Worm (Caenorhabditis elegans) whole organism, L3 larva: ENCODE data around the gene T23G7.3.

Experiments
- ZK546.5 ChIP-seq: sonication (generic microtip); optimal IDR thresholded peaks from 2 replicates; lab custom pipeline; 2017; ENCODE audit warnings: missing biosample characterization, missing genetic modification characterization
- elt-1 ChIP-seq: fragments of 150-350 bp; optimal IDR thresholded peaks from 2 replicates; lab custom pipeline; 2014; ENCODE audit warnings: missing biosample characterization, missing genetic modification characterization
- elt-2 ChIP-seq: sonication (generic microtip); optimal IDR thresholded peaks from 2 replicates; lab custom pipeline; 2016; ENCODE audit warnings: missing genetic modification reagents, mild to moderate bottlenecking, missing genetic modification characterization, missing compliant biosample characterization
- fkh-10 ChIP-seq: sonication (generic microtip); optimal IDR thresholded peaks from 2 replicates; lab custom pipeline; 2017; ENCODE audit warnings: missing biosample characterization, missing genetic modification reagents, missing genetic modification characterization
- jun-1 ChIP-seq: fragments of 150-350 bp; optimal IDR thresholded peaks from 2 replicates; lab custom pipeline; 2014; ENCODE audit warnings: missing biosample characterization, missing genetic modification reagents, missing genetic modification characterization
- lin-15B ChIP-seq: fragments of 150-350 bp; optimal IDR thresholded peaks from 2 replicates; lab custom pipeline; 2014; ENCODE audit warnings: missing biosample characterization, missing genetic modification characterization
- lin-39 ChIP-seq: fragments of 150-350 bp; optimal IDR thresholded peaks from 2 replicates; lab custom pipeline; 2018; ENCODE audit warnings: missing biosample characterization, missing genetic modification reagents, missing genetic modification characterization
- nhr-11 ChIP-seq: fragments of 150-350 bp; optimal IDR thresholded peaks from 2 replicates; lab custom pipeline; 2014; ENCODE audit warnings: missing biosample characterization, missing genetic modification characterization
- nhr-28 ChIP-seq: fragments of 150-350 bp; optimal IDR thresholded peaks from 2 replicates; lab custom pipeline; 2014; ENCODE audit warnings: missing biosample characterization, missing genetic modification characterization
- snpc-4 ChIP-seq: fragments of 150-350 bp; optimal IDR thresholded peaks from 2 replicates; lab custom pipeline; 2014; ENCODE audit warnings: missing biosample characterization, missing genetic modification characterization
- zag-1 ChIP-seq: fragments of 150-350 bp; optimal IDR thresholded peaks from 2 replicates; lab custom pipeline; 2014; ENCODE audit warnings: missing biosample characterization, missing genetic modification characterization
- ztf-11 ChIP-seq: fragments of 150-350 bp; optimal IDR thresholded peaks from 2 replicates; lab custom pipeline; 2014; ENCODE audit warnings: missing biosample characterization, missing genetic modification characterization

- TF ChIP-seq jun-1 (tag; lab: Kevin White, UChicago), result no peak
- TF ChIP-seq zag-1 (tag; lab: Kevin White, UChicago), result no peak
- no peak for TF ChIP-seq elt-1
- no peak for TF ChIP-seq elt-2 (tag; lab: Kevin White, UChicago)
- no peak for TF ChIP-seq lin-15B (tag; lab: Kevin White, UChicago)
- TF ChIP-seq ztf-11, result no peak
- TF ChIP-seq nhr-11, result no peak
- no peak for TF ChIP-seq fkh-10
- TF ChIP-seq ZK546.5, result no peak
- TF ChIP-seq lin-39 (tag; lab: Kevin White, UChicago), result no peak
- no peak for TF ChIP-seq snpc-4 (tag; lab: Kevin White, UChicago)
- no peak for TF ChIP-seq nhr-28 (tag; lab: Kevin White, UChicago)
These were observed 4.0 kb upstream of the T23G7.3 start for ce11 chrII:9171466-9172187.
